Fruit fly (Drosophila melanogaster): ENCODE measurements around the gene Trxr1.
A peak's percentile ranks its signal among the peaks of the same experiment; 100 is the strongest.

Trxr1 gene

dm6 chrX:8242298-8242697 lies at the start of gene Trxr1:
TSS of gene Trxr1 (plus strand) at chrX:8242528.
- TF ChIP-seq dsx (GFP tag; optimal IDR thresholded peaks at IDR 0.05; ENCODE audit: poor library complexity, severe bottlenecking) (peak; percentile 13), ss (GFP tag; optimal IDR thresholded peaks at IDR 0.05) (peak; percentile 9 to 33), Sox14 (GFP tag; optimal IDR thresholded peaks at IDR 0.05) (peak; percentile 35), esn (GFP tag; optimal IDR thresholded peaks at IDR 0.05) (no peak), CG1621 (tag; optimal IDR thresholded peaks at IDR 0.05) (peak; percentile 5), fd59A (GFP tag; optimal IDR thresholded peaks at IDR 0.05) (no peak), vri (GFP tag; optimal IDR thresholded peaks at IDR 0.05) (peak; percentile 4), Eip78C (GFP tag) (peak; percentile 23)

DNA sequence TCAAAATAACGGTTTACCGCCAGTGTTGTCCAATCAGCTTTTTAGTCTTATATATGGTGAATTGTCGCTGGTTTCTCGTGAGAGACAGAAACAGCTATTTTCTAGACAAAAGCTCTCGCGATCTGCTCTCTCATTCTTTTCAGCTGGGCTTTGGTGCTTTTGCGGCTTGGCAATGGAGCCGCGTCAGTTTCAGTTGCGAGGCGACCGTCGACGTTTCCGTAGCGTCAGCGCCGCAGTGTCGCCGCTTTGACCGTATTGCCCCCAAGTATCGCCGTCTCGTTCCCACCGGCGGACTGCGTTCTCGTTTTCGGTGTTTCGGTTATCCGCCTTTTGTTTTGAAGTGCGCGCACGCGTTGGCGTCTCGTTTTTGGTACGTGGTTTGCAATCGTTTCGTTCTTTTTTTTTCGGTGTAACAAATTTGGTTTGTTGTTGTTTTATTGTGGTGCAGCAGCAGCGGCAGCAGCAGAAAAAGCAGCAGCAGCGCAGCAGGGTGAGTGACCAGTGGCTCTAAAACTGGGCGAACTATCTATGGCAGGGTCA lies 49.2 kb upstream of the Trxr1 start:
- TF ChIP-seq lz (GFP tag; optimal IDR thresholded peaks at IDR 0.05): peak; percentile 11
- TF ChIP-seq CG7368 (GFP tag; optimal IDR thresholded peaks at IDR 0.05): no peak
- TF ChIP-seq CG8119 (GFP tag; IDR thresholded peaks at IDR 0.05): no peak
- peak; percentile 61; the same call in 1 of the 3 replicates for TF ChIP-seq eg (GFP tag; IDR thresholded peaks at IDR 0.05)
- no peak for TF ChIP-seq achi (GFP tag; optimal IDR thresholded peaks at IDR 0.05)
- no peak for TF ChIP-seq CG31627 (GFP tag; optimal IDR thresholded peaks at IDR 0.05)
- no peak for TF ChIP-seq CG32006 (GFP tag; optimal IDR thresholded peaks at IDR 0.05)
- TF ChIP-seq CG16779 (tag; optimal IDR thresholded peaks at IDR 0.05): no peak
- TF ChIP-seq ss (GFP tag; optimal IDR thresholded peaks at IDR 0.05): peak; percentile 13 to 39
- TF ChIP-seq fkh (GFP tag; optimal IDR thresholded peaks at IDR 0.05): peak; percentile 22
- no peak for TF ChIP-seq CG11294 (GFP tag; IDR thresholded peaks at IDR 0.05)
- TF ChIP-seq spab (GFP tag; optimal IDR thresholded peaks at IDR 0.05): no peak
- TF ChIP-seq cyc (GFP tag; optimal IDR thresholded peaks at IDR 0.05): peak; percentile 22
- peak; percentile 48 for TF ChIP-seq CG6854 (GFP tag; optimal IDR thresholded peaks at IDR 0.05)
- no peak for TF ChIP-seq Gug (GFP tag; IDR thresholded peaks at IDR 0.05)
- no peak for TF ChIP-seq OdsH (GFP tag; optimal IDR thresholded peaks at IDR 0.05)
- TF ChIP-seq dsx (GFP tag; optimal IDR thresholded peaks at IDR 0.05; ENCODE audit: poor library complexity, severe bottlenecking): no peak
- TF ChIP-seq Eip93F (GFP tag; optimal IDR thresholded peaks at IDR 0.05): no peak
- peak; percentile 62 for TF ChIP-seq CG10669 (GFP tag; optimal IDR thresholded peaks at IDR 0.05)
- peak; percentile 7; the same call in 1 of the 2 replicates for TF ChIP-seq CG15336 (GFP tag; IDR thresholded peaks at IDR 0.05)
- no peak for TF ChIP-seq CG11762 (GFP tag; optimal IDR thresholded peaks at IDR 0.05; ENCODE audit: insufficient read depth)
- TF ChIP-seq CG3919 (GFP tag; optimal IDR thresholded peaks at IDR 0.05): peak; percentile 37
- TF ChIP-seq CG3032 (tag; optimal IDR thresholded peaks at IDR 0.05): no peak
- peak; percentile 71 for TF ChIP-seq Eip78C (GFP tag)
- TF ChIP-seq CG6276 (GFP tag; optimal IDR thresholded peaks at IDR 0.05): no peak
- TF ChIP-seq acj6 (GFP tag; optimal IDR thresholded peaks at IDR 0.05): no peak
- TF ChIP-seq CG11902 (GFP tag; optimal IDR thresholded peaks at IDR 0.05): no peak
- TF ChIP-seq fd59A (GFP tag; optimal IDR thresholded peaks at IDR 0.05): no peak
- TF ChIP-seq Sox15 (GFP tag; optimal IDR thresholded peaks at IDR 0.05): no peak
- TF ChIP-seq Met (GFP tag; optimal IDR thresholded peaks at IDR 0.05): peak; percentile 39
- TF ChIP-seq CG4318 (GFP tag; optimal IDR thresholded peaks at IDR 0.05): no peak
- no peak for TF ChIP-seq Hr4 (GFP tag; optimal IDR thresholded peaks at IDR 0.05)
- TF ChIP-seq Ets96B (tag; optimal IDR thresholded peaks at IDR 0.05): no peak
- peak; percentile 98 for TF ChIP-seq svp (GFP tag)
- TF ChIP-seq fd85E (GFP tag; optimal IDR thresholded peaks at IDR 0.05): no peak
- TF ChIP-seq Hr39 (GFP tag; optimal IDR thresholded peaks at IDR 0.05): no peak
- no peak for TF ChIP-seq Hr38 (GFP tag; optimal IDR thresholded peaks at IDR 0.05)
- no peak for TF ChIP-seq CG6792 (GFP tag; optimal IDR thresholded peaks at IDR 0.05)
- TF ChIP-seq Blimp-1 (GFP tag; optimal IDR thresholded peaks at IDR 0.05): no peak
- no peak for TF ChIP-seq CG8632 (GFP tag; optimal IDR thresholded peaks at IDR 0.05)
- no peak for TF ChIP-seq Smox (GFP tag; optimal IDR thresholded peaks at IDR 0.05)
- TF ChIP-seq CG9139 (GFP tag; optimal IDR thresholded peaks at IDR 0.05): peak; percentile 53
- TF ChIP-seq Ets21C (GFP tag; optimal IDR thresholded peaks at IDR 0.05): peak; percentile 1
- TF ChIP-seq salr (GFP tag; optimal IDR thresholded peaks at IDR 0.05): no peak
- TF ChIP-seq net (GFP tag; optimal IDR thresholded peaks at IDR 0.05): no peak
- TF ChIP-seq dac (GFP tag; optimal IDR thresholded peaks at IDR 0.05): no peak
